Worm (Caenorhabditis elegans): Measurements from ENCODE around the gene B0280.2.

- no peak for TF ChIP-seq tra-4 (tag; optimal IDR thresholded peaks at IDR 0.05)
- no peak for TF ChIP-seq hnd-1 (tag; optimal IDR thresholded peaks at IDR 0.05)
- TF ChIP-seq ama-1 (optimal IDR thresholded peaks at IDR 0.05): no peak
- no peak for TF ChIP-seq sea-1 (GFP tag; conservative IDR thresholded peaks at IDR 0.05)
- TF ChIP-seq pes-1 (GFP tag; IDR thresholded peaks at IDR 0.05): no peak
- no peak for TF ChIP-seq tbx-11 (GFP tag; IDR thresholded peaks at IDR 0.05)
- no peak for TF ChIP-seq hmg-4 (GFP tag; optimal IDR thresholded peaks at IDR 0.05)
- no peak for TF ChIP-seq hmbx-1 (tag; optimal IDR thresholded peaks at IDR 0.05)
- no peak for TF ChIP-seq ets-7 (tag; optimal IDR thresholded peaks at IDR 0.05)
- no peak for TF ChIP-seq B0310.2 (tag; optimal IDR thresholded peaks at IDR 0.05)
- no peak for TF ChIP-seq scrt-1 (GFP tag; IDR thresholded peaks at IDR 0.05)
- TF ChIP-seq ceh-36 (tag; optimal IDR thresholded peaks at IDR 0.05): no peak
- no peak for TF ChIP-seq F13C5.2 (tag; optimal IDR thresholded peaks at IDR 0.05)
Measured at ce11 chrIII:7166664-7167567, 42.5 kb downstream of the B0280.2 start.
